Fruit fly (Drosophila melanogaster): Measurements from ENCODE around the gene Unc-115a.

dm6 chr3R:9747272-9747874 is 42.2 kb upstream of the Unc-115a start, which contains the start of gene CG12948:
- no peak for TF ChIP-seq CG8478 (optimal IDR thresholded peaks at IDR 0.05)
- TF ChIP-seq pan (optimal IDR thresholded peaks at IDR 0.05) = no peak
- TF ChIP-seq EcR (GFP tag; optimal IDR thresholded peaks at IDR 0.05) = peak in 1 of 2 experiments; percentile 4
- no peak for TF ChIP-seq usp (GFP tag; optimal IDR thresholded peaks at IDR 0.05)
- TF ChIP-seq psq (optimal IDR thresholded peaks at IDR 0.05) = no peak
- no peak for TF ChIP-seq Dll (optimal IDR thresholded peaks at IDR 0.05)
